Fruit fly (Drosophila melanogaster) whole organism, pupa: ENCODE data around the gene CG32017.

Experiments used
- CG10348 ChIP-seq: fragments of 200-800 bp; sonication (Bioruptor generic); IDR thresholded peaks from 2 replicates; pipeline ENCODE4 v1.3.6; 2022; ENCODE audit warnings: missing biosample characterization, missing genetic modification characterization
- CG13204 ChIP-seq: fragments of 200-800 bp; sonication (Bioruptor generic); optimal IDR thresholded peaks from 2 replicates; lab custom pipeline; 2018; ENCODE audit warnings: missing biosample characterization, mild to moderate bottlenecking, missing genetic modification characterization, moderate library complexity
- CG14655 ChIP-seq: fragments of 200-800 bp; sonication (Bioruptor generic); optimal IDR thresholded peaks from 3 replicates; lab custom pipeline; 2017; ENCODE audit warnings: mild to moderate bottlenecking, missing biosample characterization, missing genetic modification reagents, missing genetic modification characterization
- CG15710 ChIP-seq: fragments of 200-800 bp; sonication (Bioruptor generic); optimal IDR thresholded peaks from 2 replicates; lab custom pipeline; 2018; ENCODE audit warnings: missing biosample characterization, mild to moderate bottlenecking, missing genetic modification characterization, moderate library complexity
- CG17806 ChIP-seq: fragments of 200-800 bp; sonication (Bioruptor generic); optimal IDR thresholded peaks from 2 replicates; lab custom pipeline; 2018; ENCODE audit warnings: missing biosample characterization, mild to moderate bottlenecking, missing genetic modification characterization, moderate library complexity
- CG32121 ChIP-seq: fragments of 200-800 bp; sonication (Bioruptor generic); IDR thresholded peaks from 2 replicates; pipeline ENCODE4 v1.3.6; 2022; ENCODE audit warnings: missing biosample characterization, missing genetic modification characterization
- CG34367 ChIP-seq: fragments of 200-800 bp; sonication (Bioruptor generic); optimal IDR thresholded peaks from 2 replicates; lab custom pipeline; 2018; ENCODE audit warnings: missing biosample characterization, mild to moderate bottlenecking, missing genetic modification characterization
- CG8159 ChIP-seq: fragments of 200-800 bp; sonication (Bioruptor generic); optimal IDR thresholded peaks from 3 replicates; lab custom pipeline; 2018; ENCODE audit warnings: missing biosample characterization, mild to moderate bottlenecking, missing genetic modification characterization, moderate library complexity
- CG8301 ChIP-seq: fragments of 200-800 bp; sonication (Bioruptor generic); optimal IDR thresholded peaks from 2 replicates; lab custom pipeline; 2018; ENCODE audit warnings: missing biosample characterization, mild to moderate bottlenecking, missing genetic modification characterization
- CG9948 ChIP-seq: fragments of 200-800 bp; sonication (Bioruptor generic); optimal IDR thresholded peaks from 2 replicates; lab custom pipeline; 2018; ENCODE audit warnings: missing biosample characterization, mild to moderate bottlenecking, missing genetic modification characterization, moderate library complexity
- D1 ChIP-seq: fragments of 200-800 bp; sonication (Bioruptor generic); optimal IDR thresholded peaks from 2 replicates; lab custom pipeline; 2018; ENCODE audit warnings: missing biosample characterization, mild to moderate bottlenecking, missing genetic modification characterization, moderate library complexity
- EcR ChIP-seq: fragments of 200-800 bp; sonication (Bioruptor generic); optimal IDR thresholded peaks from 3 replicates; lab custom pipeline; 2019; ENCODE audit warnings: missing biosample characterization, missing genetic modification characterization, mild to moderate bottlenecking, moderate library complexity, missing genetic modification reagents
- Ets98B ChIP-seq: fragments of 200-800 bp; sonication (Bioruptor generic); IDR thresholded peaks from 2 replicates; pipeline ENCODE4 v1.3.6; 2022; ENCODE audit warnings: missing biosample characterization, missing genetic modification characterization
- Pif1A ChIP-seq: fragments of 200-800 bp; sonication (Bioruptor generic); optimal IDR thresholded peaks from 3 replicates; lab custom pipeline; 2016; ENCODE audit warnings: missing biosample characterization, missing genetic modification characterization
- Pif1B ChIP-seq: fragments of 200-800 bp; sonication (Bioruptor generic); optimal IDR thresholded peaks from 3 replicates; lab custom pipeline; 2016; ENCODE audit warnings: missing biosample characterization, missing genetic modification characterization
- Snoo ChIP-seq: fragments of 200-800 bp; sonication (Bioruptor generic); optimal IDR thresholded peaks from 3 replicates; lab custom pipeline; 2017; ENCODE audit warnings: missing biosample characterization, mild to moderate bottlenecking, missing genetic modification characterization, inconsistent platforms
- fd96Ca ChIP-seq: fragments of 200-800 bp; sonication (Bioruptor generic); IDR thresholded peaks from 3 replicates; pipeline ENCODE4 v1.3.6; 2022; ENCODE audit warnings: missing biosample characterization, missing genetic modification characterization
- gl ChIP-seq: fragments of 200-800 bp; sonication (Bioruptor generic); optimal IDR thresholded peaks from 2 replicates; lab custom pipeline; 2018; ENCODE audit warnings: missing biosample characterization, mild to moderate bottlenecking, missing genetic modification characterization
- rn ChIP-seq: fragments of 200-800 bp; sonication (Bioruptor generic); IDR thresholded peaks from 2 replicates; pipeline ENCODE4 v1.3.6; 2022; ENCODE audit warnings: missing biosample characterization, missing genetic modification characterization

The CG32017 gene

dm6 chr4:1146456-1146855, 15.5 kb downstream of the CG32017 start:
- TF ChIP-seq Ets98B (no peak), Snoo (peak; percentile 9), CG10348 (GFP tag; lab: Robert Waterston, UW) (no peak), Pif1B (GFP tag; lab: Kevin White, UChicago) (no peak), CG17806 (no peak), D1 (tag; lab: Kevin White, UChicago) (no peak), gl (tag; lab: Kevin White, UChicago) (no peak)

- TF ChIP-seq D1 (tag; lab: Kevin White, UChicago) (no peak), CG8301 (tag; lab: Kevin White, UChicago) (no peak), CG13204 (GFP tag; lab: Kevin White, UChicago) (no peak), CG10348 (GFP tag; lab: Robert Waterston, UW) (no peak), EcR (GFP tag; lab: Kevin White, UChicago) (no peak), CG34367 (tag; lab: Kevin White, UChicago) (no peak), Pif1B (GFP tag; lab: Kevin White, UChicago) (no peak), CG32121 (GFP tag; lab: Robert Waterston, UW) (no peak), Pif1A (GFP tag; lab: Kevin White, UChicago) (no peak)
- TF ChIP-seq, all 21 proteins: peak for 0
These were observed 17.2 kb downstream of the CG32017 start for dm6 chr4:1144715-1145114.

dm6 chr4:1127000-1127399, 35.0 kb downstream of the CG32017 start:
- TF ChIP-seq rn (GFP tag; lab: Robert Waterston, UW) = no peak
- no peak for TF ChIP-seq CG9948 (tag; lab: Kevin White, UChicago)
- TF ChIP-seq gl (tag; lab: Kevin White, UChicago) = no peak
- no peak for TF ChIP-seq Ets98B
- no peak for TF ChIP-seq CG34367 (tag; lab: Kevin White, UChicago)
- TF ChIP-seq CG14655 = no peak
- no peak for TF ChIP-seq Pif1B (GFP tag; lab: Kevin White, UChicago)
- TF ChIP-seq CG8301 (tag; lab: Kevin White, UChicago) = no peak
- TF ChIP-seq CG13204 (GFP tag; lab: Kevin White, UChicago) = no peak

dm6 chr4:1126290-1126689, 35.7 kb downstream of the CG32017 start, which contains the start of gene CG11155:
CG11155 (plus strand) TSS chr4:1126602.
- TF ChIP-seq CG17806 = no peak

dm6 chr4:1124494-1124780, 37.5 kb downstream of the CG32017 start:
- TF ChIP-seq D1 (tag; lab: Kevin White, UChicago) (no peak), Pif1A (GFP tag; lab: Kevin White, UChicago) (no peak), CG15710 (tag; lab: Kevin White, UChicago) (no peak), CG17806 (no peak), Snoo (no peak), CG10348 (GFP tag; lab: Robert Waterston, UW) (no peak), CG14655 (no peak), CG8159 (tag; lab: Kevin White, UChicago) (no peak), CG34367 (tag; lab: Kevin White, UChicago) (no peak), Pif1B (GFP tag; lab: Kevin White, UChicago) (no peak), gl (tag; lab: Kevin White, UChicago) (no peak), Ets98B (no peak), rn (GFP tag; lab: Robert Waterston, UW) (no peak), fd96Ca (GFP tag; lab: Robert Waterston, UW) (no peak)
- TF ChIP-seq, all 21 proteins: peak for 0

dm6 chr4:1123769-1124493, 38.0 kb downstream of the CG32017 start, which contains the start of gene Arf4:
Arf4 (plus strand) TSS chr4:1124167.
- TF ChIP-seq CG32121 (GFP tag; lab: Robert Waterston, UW) = no peak
- TF ChIP-seq CG9948 (tag; lab: Kevin White, UChicago) = no peak
- no peak for TF ChIP-seq CG10348 (GFP tag; lab: Robert Waterston, UW)
- TF ChIP-seq EcR (GFP tag; lab: Kevin White, UChicago) = no peak
- no peak for TF ChIP-seq CG13204 (GFP tag; lab: Kevin White, UChicago)
- no peak for TF ChIP-seq CG8301 (tag; lab: Kevin White, UChicago)
- TF ChIP-seq CG15710 (tag; lab: Kevin White, UChicago) = no peak
- no peak for TF ChIP-seq Snoo
- no peak for TF ChIP-seq CG8159 (tag; lab: Kevin White, UChicago)
- no peak for TF ChIP-seq CG17806
- no peak for TF ChIP-seq Pif1B (GFP tag; lab: Kevin White, UChicago)

- TF ChIP-seq CG13204 (GFP tag; lab: Kevin White, UChicago) (no peak), CG17806 (no peak), CG15710 (tag; lab: Kevin White, UChicago) (no peak), CG8301 (tag; lab: Kevin White, UChicago) (no peak), CG10348 (GFP tag; lab: Robert Waterston, UW) (no peak)
These were observed 39.0 kb downstream of the CG32017 start, which contains the start of gene Cals for dm6 chr4:1122658-1123606. Cals (minus strand) TSS chr4:1123357.
